Worm (Caenorhabditis elegans) whole organism, L2 larva: ENCODE measurements around the gene Y97E10AR.1.

Experiments used
- aly-2 ChIP-seq: fragments of 150-350 bp; optimal IDR thresholded peaks from 2 replicates; lab custom pipeline; 2014; ENCODE audit warnings: missing biosample characterization, missing genetic modification characterization
- dmd-4 ChIP-seq: sonication (generic microtip); optimal IDR thresholded peaks from 2 replicates; lab custom pipeline; 2017; ENCODE audit warnings: missing biosample characterization, missing genetic modification characterization
- elt-1 ChIP-seq: fragments of 150-350 bp; optimal IDR thresholded peaks from 2 replicates; lab custom pipeline; 2014; ENCODE audit warnings: missing biosample characterization, missing genetic modification characterization
- fos-1 ChIP-seq: fragments of 150-350 bp; optimal IDR thresholded peaks from 2 replicates; lab custom pipeline; 2014; ENCODE audit warnings: missing biosample characterization, missing genetic modification characterization
- ztf-4 ChIP-seq: fragments of 150-350 bp; optimal IDR thresholded peaks from 2 replicates; lab custom pipeline; 2014; ENCODE audit warnings: missing biosample characterization, missing genetic modification characterization

- TF ChIP-seq dmd-4 (no peak), aly-2 (tag; lab: Kevin White, UChicago) (no peak), fos-1 (tag; lab: Kevin White, UChicago) (no peak), ztf-4 (tag; lab: Kevin White, UChicago) (no peak), elt-1 (tag; lab: Kevin White, UChicago) (no peak)
Measured at ce11 chrV:7958740-7959320, 42.4 kb upstream of the Y97E10AR.1 start, which contains the start of the genes clec-217 and F26D11.2.
